Worm (Caenorhabditis elegans) whole organism, L4/young adult: ENCODE data around the gene Y75B8A.28.

Source experiments
- dao-5 ChIP-seq: sonication (generic microtip); optimal IDR thresholded peaks from 2 replicates; lab custom pipeline; 2016; ENCODE audit warnings: missing genotype, missing genetic modification characterization, moderate library complexity, missing compliant biosample characterization
- him-1 ChIP-seq: sonication (generic microtip); optimal IDR thresholded peaks from 2 replicates; lab custom pipeline; 2016; ENCODE audit warnings: missing genotype, missing genetic modification reagents, missing genetic modification characterization, missing compliant biosample characterization

DNA sequence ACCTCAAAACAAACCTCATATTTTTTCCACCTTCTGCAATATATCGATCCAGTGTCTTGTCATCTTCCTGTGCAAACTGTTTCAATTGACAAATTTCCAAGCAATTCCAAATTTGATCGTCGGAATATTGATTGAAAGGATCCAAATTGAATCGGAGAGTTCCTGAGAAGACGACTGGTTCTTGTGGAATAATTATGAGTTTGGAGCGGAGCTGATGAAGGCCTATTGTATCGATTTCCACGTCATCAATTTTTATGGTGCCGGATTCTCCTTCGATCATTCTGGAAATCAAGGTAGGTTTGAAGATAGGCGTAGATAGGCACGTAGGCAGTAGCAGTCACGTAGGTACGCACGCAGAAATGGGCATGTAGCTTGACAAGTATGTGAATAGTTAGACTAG lies 34.7 kb upstream of the Y75B8A.28 start:
- TF ChIP-seq him-1 (tag; lab: Kevin White, UChicago) (no peak), dao-5 (tag; lab: Kevin White, UChicago) (no peak)
